Worm (Caenorhabditis elegans): Measurements from ENCODE around the gene K06H6.4.

K06H6.4 gene

DNA sequence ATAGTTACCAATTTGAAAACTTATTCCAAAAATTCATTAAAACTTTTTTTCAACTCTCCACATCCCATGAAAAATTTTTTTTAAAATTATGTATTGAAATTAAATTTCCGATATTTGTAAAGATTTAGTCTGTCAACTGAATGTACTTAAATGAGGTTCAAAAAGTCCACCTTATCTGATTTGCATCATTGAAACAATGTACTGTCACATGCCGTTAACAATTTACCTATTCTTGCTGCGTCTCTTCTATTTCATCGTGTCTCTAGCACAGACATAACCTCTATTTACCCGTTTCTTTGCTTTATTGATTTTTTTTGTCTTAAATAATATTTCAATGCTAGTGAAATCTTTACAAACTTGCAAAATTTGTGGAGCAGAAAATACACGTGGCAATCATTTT, 31.1 kb downstream of the K06H6.4 start, which contains the start of gene nhr-90:
TSS of gene nhr-90 (plus strand) at position 296 of the 400 bp plus-strand sequence.
- TF ChIP-seq lsy-12 (tag; optimal IDR thresholded peaks at IDR 0.05) (no peak), mml-1 (tag; optimal IDR thresholded peaks at IDR 0.05) (no peak), nhr-28 (tag; optimal IDR thresholded peaks at IDR 0.05) (no peak), nhr-237 (tag; optimal IDR thresholded peaks at IDR 0.05) (no peak), hmg-11 (tag; optimal IDR thresholded peaks at IDR 0.05) (no peak), elt-1 (tag; optimal IDR thresholded peaks at IDR 0.05) (peak; percentile 36), mdl-1 (tag; optimal IDR thresholded peaks at IDR 0.05) (no peak), egl-5 (tag; optimal IDR thresholded peaks at IDR 0.05) (no peak), lin-15B (tag; optimal IDR thresholded peaks at IDR 0.05) (no peak), aly-2 (tag; optimal IDR thresholded peaks at IDR 0.05) (no peak), fos-1 (tag; optimal IDR thresholded peaks at IDR 0.05) (no peak), lin-39 (tag; optimal IDR thresholded peaks at IDR 0.05) (no peak), nhr-76 (tag; optimal IDR thresholded peaks at IDR 0.05) (no peak), pqm-1 (tag; optimal IDR thresholded peaks at IDR 0.05) (peak; percentile 31), R02D3.7 (tag; optimal IDR thresholded peaks at IDR 0.05) (no peak), fkh-10 (GFP tag; optimal IDR thresholded peaks at IDR 0.05) (no peak), tbx-2 (tag; optimal IDR thresholded peaks at IDR 0.05) (no peak), nhr-23 (tag; optimal IDR thresholded peaks at IDR 0.05) (peak; percentile 25), elt-2 (tag; optimal IDR thresholded peaks at IDR 0.05) (peak; percentile 41), ZK546.5 (tag; optimal IDR thresholded peaks at IDR 0.05) (no peak), ceh-28 (tag; optimal IDR thresholded peaks at IDR 0.05) (peak; percentile 44), nhr-77 (tag; optimal IDR thresholded peaks at IDR 0.05) (no peak), unc-62 (GFP tag; optimal IDR thresholded peaks at IDR 0.05) (no peak), ztf-4 (tag; optimal IDR thresholded peaks at IDR 0.05) (no peak), skn-1 (tag; optimal IDR thresholded peaks at IDR 0.05) (no peak), egl-27 (tag; optimal IDR thresholded peaks at IDR 0.05) (no peak), jun-1 (tag; optimal IDR thresholded peaks at IDR 0.05) (no peak), nhr-25 (tag; optimal IDR thresholded peaks at IDR 0.05) (peak; percentile 17), nhr-12 (tag; optimal IDR thresholded peaks at IDR 0.05) (no peak), zag-1 (tag; optimal IDR thresholded peaks at IDR 0.05) (no peak), snpc-4 (tag; optimal IDR thresholded peaks at IDR 0.05) (peak; percentile 5), elt-3 (tag; optimal IDR thresholded peaks at IDR 0.05) (no peak), nhr-67 (tag; optimal IDR thresholded peaks at IDR 0.05) (no peak), fkh-2 (tag; optimal IDR thresholded peaks at IDR 0.05) (no peak), daf-12 (tag; optimal IDR thresholded peaks at IDR 0.05) (no peak), ceh-9 (tag; optimal IDR thresholded peaks at IDR 0.05) (no peak)

DNA sequence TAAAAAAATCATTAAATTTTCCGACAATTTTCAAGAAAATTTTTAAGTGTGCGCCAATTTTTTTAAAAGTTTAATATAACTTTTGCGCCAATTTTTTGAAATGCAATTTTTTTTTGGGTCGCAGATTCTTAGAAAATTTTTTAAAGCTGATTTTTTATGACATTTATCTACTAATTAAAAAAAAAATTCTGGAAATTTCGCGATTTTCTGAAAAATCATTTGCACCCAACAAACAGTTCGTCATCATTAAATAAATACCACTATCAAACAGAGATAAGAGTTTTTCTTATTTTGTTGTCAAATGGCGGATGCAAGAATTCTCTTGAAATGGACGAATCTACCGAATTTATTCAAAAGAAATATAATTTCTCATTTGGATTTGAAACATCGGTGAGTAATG, 36.2 kb downstream of the K06H6.4 start, which contains the start of gene F48G7.13:
TSS of gene F48G7.13 (plus strand) at position 301 of the 400 bp plus-strand sequence.
- no peak for TF ChIP-seq snpc-4 (tag; optimal IDR thresholded peaks at IDR 0.05)
- TF ChIP-seq fkh-2 (tag; optimal IDR thresholded peaks at IDR 0.05), result no peak
- TF ChIP-seq fkh-10 (GFP tag; optimal IDR thresholded peaks at IDR 0.05), result no peak
- TF ChIP-seq ztf-11 (tag; optimal IDR thresholded peaks at IDR 0.05), result no peak
- TF ChIP-seq elt-3 (tag; optimal IDR thresholded peaks at IDR 0.05), result no peak
- TF ChIP-seq hmg-11 (tag; optimal IDR thresholded peaks at IDR 0.05), result no peak
- TF ChIP-seq nhr-67 (tag; optimal IDR thresholded peaks at IDR 0.05), result no peak
- TF ChIP-seq egl-5 (tag; optimal IDR thresholded peaks at IDR 0.05), result no peak
- no peak for TF ChIP-seq ZK546.5 (tag; optimal IDR thresholded peaks at IDR 0.05)

- TF ChIP-seq sea-2 (GFP tag; optimal IDR thresholded peaks at IDR 0.05) (no peak), snpc-4 (tag; optimal IDR thresholded peaks at IDR 0.05) (no peak), egl-27 (tag; optimal IDR thresholded peaks at IDR 0.05) (no peak), nhr-11 (tag; optimal IDR thresholded peaks at IDR 0.05) (peak; percentile 38), tbx-2 (tag; optimal IDR thresholded peaks at IDR 0.05) (no peak), lin-39 (tag; optimal IDR thresholded peaks at IDR 0.05) (no peak), pqm-1 (tag; optimal IDR thresholded peaks at IDR 0.05) (no peak), elt-3 (tag; optimal IDR thresholded peaks at IDR 0.05) (no peak)
Measured at ce11 chrV:617917-618316, 38.8 kb downstream of the K06H6.4 start.

- TF ChIP-seq elt-2 (tag; optimal IDR thresholded peaks at IDR 0.05) (no peak), pha-4 (tag; optimal IDR thresholded peaks at IDR 0.05) (no peak), fkh-2 (tag; optimal IDR thresholded peaks at IDR 0.05) (no peak), fkh-10 (GFP tag; optimal IDR thresholded peaks at IDR 0.05) (no peak), daf-12 (tag; optimal IDR thresholded peaks at IDR 0.05) (no peak), nhr-76 (tag; optimal IDR thresholded peaks at IDR 0.05) (no peak), lin-15B (tag; optimal IDR thresholded peaks at IDR 0.05) (peak; percentile 66), nhr-43 (tag; optimal IDR thresholded peaks at IDR 0.05; ENCODE audit: poor library complexity, severe bottlenecking) (no peak), snpc-4 (tag; optimal IDR thresholded peaks at IDR 0.05) (peak; percentile 85), unc-62 (GFP tag; optimal IDR thresholded peaks at IDR 0.05) (peak; percentile 94), aly-2 (tag; optimal IDR thresholded peaks at IDR 0.05) (no peak), lsy-12 (tag; optimal IDR thresholded peaks at IDR 0.05) (no peak), tbx-2 (tag; optimal IDR thresholded peaks at IDR 0.05) (peak; percentile 57), nhr-11 (tag; optimal IDR thresholded peaks at IDR 0.05) (peak; percentile 58), nhr-23 (tag; optimal IDR thresholded peaks at IDR 0.05) (peak; percentile 73), nhr-25 (tag; optimal IDR thresholded peaks at IDR 0.05) (peak; percentile 4), ceh-9 (tag; optimal IDR thresholded peaks at IDR 0.05) (no peak), nhr-28 (tag; optimal IDR thresholded peaks at IDR 0.05) (no peak), unc-39 (tag; optimal IDR thresholded peaks at IDR 0.05) (no peak), fos-1 (tag; optimal IDR thresholded peaks at IDR 0.05) (no peak), nfya-1 (tag; optimal IDR thresholded peaks at IDR 0.05; ENCODE audit: insufficient read depth) (peak; percentile 70), pqm-1 (tag; optimal IDR thresholded peaks at IDR 0.05) (peak; percentile 44), ceh-28 (tag; optimal IDR thresholded peaks at IDR 0.05) (peak; percentile 74), R02D3.7 (tag; optimal IDR thresholded peaks at IDR 0.05) (peak; percentile 8), nhr-237 (tag; optimal IDR thresholded peaks at IDR 0.05) (no peak), nhr-77 (tag; optimal IDR thresholded peaks at IDR 0.05) (no peak), elt-1 (tag; optimal IDR thresholded peaks at IDR 0.05) (peak; percentile 64), ama-1 (optimal IDR thresholded peaks at IDR 0.05) (no peak)
Measured at ce11 chrV:619054-619453, 40.0 kb downstream of the K06H6.4 start, which contains the start of gene F48G7.4. Gene F48G7.4, plus strand, starts transcription at chrV:619453.

Measured in whole organism, L3 larva.